Worm (Caenorhabditis elegans): ENCODE data around the gene gln-6.

gln-6 gene

ce11 chrIV:9742883-9743282, 2.2 kb upstream of the gln-6 start, which contains the start of gene C28D4.7:
TSS of gene C28D4.7 (minus strand) at chrIV:9743147.
- TF ChIP-seq klf-2 (GFP tag; conservative IDR thresholded peaks at IDR 0.05) (no peak), flt-1 (GFP tag; IDR thresholded peaks at IDR 0.05) (no peak), tab-1 (GFP tag; IDR thresholded peaks at IDR 0.05) (no peak), cog-1 (tag; optimal IDR thresholded peaks at IDR 0.05) (no peak), med-1 (GFP tag; optimal IDR thresholded peaks at IDR 0.05; ENCODE audit: insufficient read depth) (no peak), ztf-29 (GFP tag; IDR thresholded peaks at IDR 0.05) (no peak), T22C8.4 (GFP tag; IDR thresholded peaks at IDR 0.05) (no peak), ztf-23 (GFP tag; IDR thresholded peaks at IDR 0.05) (no peak), ref-1 (GFP tag; conservative IDR thresholded peaks at IDR 0.05) (no peak)

DNA sequence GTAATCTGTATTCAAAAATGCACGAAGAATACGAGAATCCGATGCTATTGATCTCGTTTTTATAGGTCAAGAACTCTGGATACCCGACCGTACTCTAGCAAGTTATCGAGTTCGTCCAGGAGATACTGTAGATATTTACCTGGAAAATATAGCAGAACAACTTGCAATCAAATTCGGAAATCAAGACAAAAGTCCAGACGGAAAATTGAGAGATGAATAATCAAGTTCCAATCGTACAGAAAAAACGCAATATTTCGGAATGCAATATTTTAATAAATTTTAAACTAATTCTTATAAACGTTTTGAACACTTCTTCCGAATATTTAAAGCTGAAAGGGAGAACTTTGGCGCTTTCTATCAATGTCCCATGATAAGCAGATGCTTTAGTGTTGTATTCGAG, 1.7 kb downstream of the gln-6 start:
- TF ChIP-seq med-1 (GFP tag; optimal IDR thresholded peaks at IDR 0.05; ENCODE audit: insufficient read depth) (no peak), ref-1 (GFP tag; conservative IDR thresholded peaks at IDR 0.05) (no peak), klf-2 (GFP tag; conservative IDR thresholded peaks at IDR 0.05) (no peak), flt-1 (GFP tag; IDR thresholded peaks at IDR 0.05) (no peak), cog-1 (tag; optimal IDR thresholded peaks at IDR 0.05) (no peak), T22C8.4 (GFP tag; IDR thresholded peaks at IDR 0.05) (no peak), tab-1 (GFP tag; IDR thresholded peaks at IDR 0.05) (no peak), ztf-23 (GFP tag; IDR thresholded peaks at IDR 0.05) (no peak), ztf-29 (GFP tag; IDR thresholded peaks at IDR 0.05) (no peak)

DNA sequence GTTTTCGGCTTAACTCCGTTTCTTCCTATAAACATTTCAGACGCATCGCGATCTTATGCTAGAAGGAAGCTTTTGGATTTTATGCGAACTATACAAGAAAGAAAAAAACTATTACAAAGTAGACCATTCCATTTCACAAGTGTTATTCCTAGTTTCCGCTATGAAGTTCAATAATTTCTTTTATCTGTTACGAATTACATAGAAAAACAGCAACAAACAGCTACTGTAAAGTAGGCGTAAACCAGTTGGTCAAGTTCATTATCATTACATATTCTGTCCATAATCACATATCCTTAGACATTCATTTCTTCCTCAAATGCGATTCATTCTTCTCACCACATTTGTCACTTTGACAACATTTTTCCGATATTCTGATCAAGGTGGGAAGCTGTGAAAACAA, 2.5 kb downstream of the gln-6 start, which contains the start of gene C28D4.10:
C28D4.10 (plus strand) TSS at position 301 of the 400 bp plus-strand sequence.
- no peak for TF ChIP-seq klf-2 (GFP tag; conservative IDR thresholded peaks at IDR 0.05)
- TF ChIP-seq ref-1 (GFP tag; conservative IDR thresholded peaks at IDR 0.05) = no peak
- TF ChIP-seq cog-1 (tag; optimal IDR thresholded peaks at IDR 0.05) = no peak
- no peak for TF ChIP-seq med-1 (GFP tag; optimal IDR thresholded peaks at IDR 0.05; ENCODE audit: insufficient read depth)
- TF ChIP-seq flt-1 (GFP tag; IDR thresholded peaks at IDR 0.05) = no peak
- no peak for TF ChIP-seq ztf-29 (GFP tag; IDR thresholded peaks at IDR 0.05)
- TF ChIP-seq T22C8.4 (GFP tag; IDR thresholded peaks at IDR 0.05) = no peak

- TF ChIP-seq klf-2 (GFP tag; conservative IDR thresholded peaks at IDR 0.05) (no peak), ref-1 (GFP tag; conservative IDR thresholded peaks at IDR 0.05) (no peak)
Measured at ce11 chrIV:9737204-9737790, 3.4 kb downstream of the gln-6 start, which contains the start of gene cka-1. TSS of gene cka-1 (minus strand) at chrIV:9737621.

ce11 chrIV:9735750-9736149, 5.0 kb downstream of the gln-6 start:
- TF ChIP-seq tab-1 (GFP tag; IDR thresholded peaks at IDR 0.05) (no peak), klf-2 (GFP tag; conservative IDR thresholded peaks at IDR 0.05) (no peak), ztf-23 (GFP tag; IDR thresholded peaks at IDR 0.05) (no peak), ref-1 (GFP tag; conservative IDR thresholded peaks at IDR 0.05) (no peak), med-1 (GFP tag; optimal IDR thresholded peaks at IDR 0.05; ENCODE audit: insufficient read depth) (no peak), flt-1 (GFP tag; IDR thresholded peaks at IDR 0.05) (no peak), T22C8.4 (GFP tag; IDR thresholded peaks at IDR 0.05) (no peak), ztf-29 (GFP tag; IDR thresholded peaks at IDR 0.05) (no peak), cog-1 (tag; optimal IDR thresholded peaks at IDR 0.05) (no peak)

- TF ChIP-seq ztf-29 (GFP tag; IDR thresholded peaks at IDR 0.05) = no peak
- TF ChIP-seq tab-1 (GFP tag; IDR thresholded peaks at IDR 0.05) = no peak
- TF ChIP-seq flt-1 (GFP tag; IDR thresholded peaks at IDR 0.05) = no peak
- TF ChIP-seq ref-1 (GFP tag; conservative IDR thresholded peaks at IDR 0.05) = no peak
- TF ChIP-seq cog-1 (tag; optimal IDR thresholded peaks at IDR 0.05) = no peak
- TF ChIP-seq ztf-23 (GFP tag; IDR thresholded peaks at IDR 0.05) = no peak
- no peak for TF ChIP-seq T22C8.4 (GFP tag; IDR thresholded peaks at IDR 0.05)
- TF ChIP-seq med-1 (GFP tag; optimal IDR thresholded peaks at IDR 0.05; ENCODE audit: insufficient read depth) = no peak
- TF ChIP-seq klf-2 (GFP tag; conservative IDR thresholded peaks at IDR 0.05) = no peak
Measured at ce11 chrIV:9734861-9735260, 5.8 kb downstream of the gln-6 start.

ce11 chrIV:9733904-9734303, 6.8 kb downstream of the gln-6 start:
- TF ChIP-seq ztf-23 (GFP tag; IDR thresholded peaks at IDR 0.05) = no peak
- no peak for TF ChIP-seq cog-1 (tag; optimal IDR thresholded peaks at IDR 0.05)
- no peak for TF ChIP-seq ref-1 (GFP tag; conservative IDR thresholded peaks at IDR 0.05)
- TF ChIP-seq klf-2 (GFP tag; conservative IDR thresholded peaks at IDR 0.05) = no peak
- no peak for TF ChIP-seq T22C8.4 (GFP tag; IDR thresholded peaks at IDR 0.05)
- TF ChIP-seq flt-1 (GFP tag; IDR thresholded peaks at IDR 0.05) = no peak
- TF ChIP-seq ztf-29 (GFP tag; IDR thresholded peaks at IDR 0.05) = no peak
- no peak for TF ChIP-seq tab-1 (GFP tag; IDR thresholded peaks at IDR 0.05)
- no peak for TF ChIP-seq med-1 (GFP tag; optimal IDR thresholded peaks at IDR 0.05; ENCODE audit: insufficient read depth)

ce11 chrIV:9728376-9728775, 12.3 kb downstream of the gln-6 start, which contains the start of gene nhr-100:
TSS of gene nhr-100 (plus strand) at chrIV:9728676.
- TF ChIP-seq klf-2 (GFP tag; conservative IDR thresholded peaks at IDR 0.05) (no peak), cog-1 (tag; optimal IDR thresholded peaks at IDR 0.05) (no peak), med-1 (GFP tag; optimal IDR thresholded peaks at IDR 0.05; ENCODE audit: insufficient read depth) (no peak), tab-1 (GFP tag; IDR thresholded peaks at IDR 0.05) (no peak), T22C8.4 (GFP tag; IDR thresholded peaks at IDR 0.05) (no peak), ztf-23 (GFP tag; IDR thresholded peaks at IDR 0.05) (no peak), ztf-29 (GFP tag; IDR thresholded peaks at IDR 0.05) (no peak), flt-1 (GFP tag; IDR thresholded peaks at IDR 0.05) (no peak), ref-1 (GFP tag; conservative IDR thresholded peaks at IDR 0.05) (no peak)

DNA sequence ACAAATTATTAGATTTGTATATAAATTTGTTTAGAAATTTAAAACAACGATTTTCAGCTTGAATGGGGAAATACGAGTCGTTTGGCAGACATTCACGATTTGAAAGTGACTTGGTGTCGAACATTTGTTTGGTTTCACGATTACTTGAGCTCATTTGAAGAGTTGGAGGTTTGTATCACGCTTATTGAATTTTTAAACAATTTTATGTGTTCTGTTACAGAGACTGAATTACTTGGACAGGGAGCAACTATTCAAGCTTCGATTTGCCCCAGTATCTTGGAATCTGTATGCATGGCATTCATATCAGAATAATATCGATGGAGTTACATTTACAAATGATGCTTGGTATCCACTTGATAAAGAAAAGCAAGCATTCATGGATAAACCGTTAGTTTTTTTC, 13.5 kb downstream of the gln-6 start:
- TF ChIP-seq ztf-23 (GFP tag; IDR thresholded peaks at IDR 0.05) = no peak
- no peak for TF ChIP-seq flt-1 (GFP tag; IDR thresholded peaks at IDR 0.05)
- no peak for TF ChIP-seq ztf-29 (GFP tag; IDR thresholded peaks at IDR 0.05)
- no peak for TF ChIP-seq T22C8.4 (GFP tag; IDR thresholded peaks at IDR 0.05)
- no peak for TF ChIP-seq klf-2 (GFP tag; conservative IDR thresholded peaks at IDR 0.05)
- TF ChIP-seq tab-1 (GFP tag; IDR thresholded peaks at IDR 0.05) = no peak

ce11 chrIV:9725468-9725985, 15.2 kb downstream of the gln-6 start:
- TF ChIP-seq flt-1 (GFP tag; IDR thresholded peaks at IDR 0.05) (no peak), ztf-29 (GFP tag; IDR thresholded peaks at IDR 0.05) (no peak), tab-1 (GFP tag; IDR thresholded peaks at IDR 0.05) (no peak), cog-1 (tag; optimal IDR thresholded peaks at IDR 0.05) (no peak), ztf-23 (GFP tag; IDR thresholded peaks at IDR 0.05) (no peak), T22C8.4 (GFP tag; IDR thresholded peaks at IDR 0.05) (no peak), med-1 (GFP tag; optimal IDR thresholded peaks at IDR 0.05; ENCODE audit: insufficient read depth) (no peak), klf-2 (GFP tag; conservative IDR thresholded peaks at IDR 0.05) (no peak), ref-1 (GFP tag; conservative IDR thresholded peaks at IDR 0.05) (no peak)
